Worm (Caenorhabditis elegans): ENCODE results near the gene F47B10.4.

Gene F47B10.4

ce11 chrX:10932087-10932486, 41.0 kb downstream of the F47B10.4 start:
- TF ChIP-seq hmg-4 (GFP tag; optimal IDR thresholded peaks at IDR 0.05) = peak; percentile 18
- TF ChIP-seq ceh-36 (tag; optimal IDR thresholded peaks at IDR 0.05) = no peak

ce11 chrX:10933308-10934014, 42.4 kb downstream of the F47B10.4 start:
- no peak for TF ChIP-seq B0310.2 (tag; optimal IDR thresholded peaks at IDR 0.05)
- no peak for TF ChIP-seq aly-1 (tag; optimal IDR thresholded peaks at IDR 0.05)
- TF ChIP-seq pes-1 (GFP tag; IDR thresholded peaks at IDR 0.05) = no peak
- no peak for TF ChIP-seq hmg-4 (GFP tag; optimal IDR thresholded peaks at IDR 0.05)
- TF ChIP-seq scrt-1 (GFP tag; IDR thresholded peaks at IDR 0.05) = no peak
- TF ChIP-seq ceh-36 (tag; optimal IDR thresholded peaks at IDR 0.05) = no peak
- TF ChIP-seq hmbx-1 (tag; optimal IDR thresholded peaks at IDR 0.05) = no peak
- TF ChIP-seq tbx-37 (GFP tag; conservative IDR thresholded peaks at IDR 0.05) = no peak
- TF ChIP-seq F13C5.2 (tag; optimal IDR thresholded peaks at IDR 0.05) = no peak
- TF ChIP-seq flt-1 (GFP tag; IDR thresholded peaks at IDR 0.05) = no peak
- TF ChIP-seq ets-7 (tag; optimal IDR thresholded peaks at IDR 0.05) = no peak
- TF ChIP-seq sea-1 (GFP tag; conservative IDR thresholded peaks at IDR 0.05) = no peak

ce11 chrX:10941255-10941654, 50.2 kb downstream of the F47B10.4 start, which contains the start of gene pho-7:
Gene pho-7 (minus strand): TSS chrX:10941355.
- TF ChIP-seq tbx-11 (GFP tag; IDR thresholded peaks at IDR 0.05) (no peak), ama-1 (optimal IDR thresholded peaks at IDR 0.05) (no peak), hmg-4 (GFP tag; optimal IDR thresholded peaks at IDR 0.05) (no peak), sea-1 (GFP tag; conservative IDR thresholded peaks at IDR 0.05) (no peak), aly-1 (tag; optimal IDR thresholded peaks at IDR 0.05) (no peak), hmbx-1 (tag; optimal IDR thresholded peaks at IDR 0.05) (no peak), tra-4 (tag; optimal IDR thresholded peaks at IDR 0.05) (no peak), B0310.2 (tag; optimal IDR thresholded peaks at IDR 0.05) (no peak), hnd-1 (tag; optimal IDR thresholded peaks at IDR 0.05) (no peak), ceh-36 (tag; optimal IDR thresholded peaks at IDR 0.05) (no peak), scrt-1 (GFP tag; IDR thresholded peaks at IDR 0.05) (no peak), pes-1 (GFP tag; IDR thresholded peaks at IDR 0.05) (no peak), tbx-37 (GFP tag; conservative IDR thresholded peaks at IDR 0.05) (no peak), ets-7 (tag; optimal IDR thresholded peaks at IDR 0.05) (no peak), ceh-13 (GFP tag; optimal IDR thresholded peaks at IDR 0.05) (no peak), F13C5.2 (tag; optimal IDR thresholded peaks at IDR 0.05) (no peak)
